Worm (Caenorhabditis elegans): Measurements from ENCODE around the gene col-76.
A peak's percentile ranks its signal among the peaks of the same experiment; 100 is the strongest.

The col-76 gene

DNA sequence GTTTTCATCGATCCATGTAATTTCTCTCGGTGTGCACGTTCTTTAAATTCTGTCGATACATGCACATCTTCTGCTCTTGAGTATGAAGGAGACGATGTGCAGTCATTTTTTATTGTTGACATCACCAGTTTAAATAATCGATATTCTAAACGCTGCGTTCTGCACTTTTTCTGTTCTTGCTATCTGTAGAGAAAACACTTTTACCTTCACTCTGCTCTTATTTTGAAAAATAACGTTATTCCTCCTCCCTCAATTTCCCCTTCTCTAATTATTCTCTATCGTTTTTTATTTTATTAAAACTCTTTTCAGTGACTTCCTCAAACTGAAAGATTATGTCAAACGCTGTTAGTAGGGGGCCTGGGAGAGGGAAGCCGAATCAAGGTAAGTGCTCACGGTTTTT, 12.8 kb downstream of the col-76 start, which contains the start of gene ifg-1:
TSS of gene ifg-1 (plus strand) at position 301 of the 400 bp plus-strand sequence.
- TF ChIP-seq ceh-28 (tag; optimal IDR thresholded peaks at IDR 0.05): no peak
- TF ChIP-seq elt-3 (tag; optimal IDR thresholded peaks at IDR 0.05): no peak
- TF ChIP-seq sea-2 (GFP tag; optimal IDR thresholded peaks at IDR 0.05): no peak
- no peak for TF ChIP-seq nhr-77 (tag; optimal IDR thresholded peaks at IDR 0.05)
- no peak for TF ChIP-seq ama-1 (optimal IDR thresholded peaks at IDR 0.05)
- TF ChIP-seq nhr-23 (tag; optimal IDR thresholded peaks at IDR 0.05): no peak
- TF ChIP-seq lin-15B (tag; optimal IDR thresholded peaks at IDR 0.05): no peak
- TF ChIP-seq fkh-10 (GFP tag; optimal IDR thresholded peaks at IDR 0.05): no peak
- no peak for TF ChIP-seq elt-2 (tag; optimal IDR thresholded peaks at IDR 0.05)
- no peak for TF ChIP-seq snpc-4 (tag; optimal IDR thresholded peaks at IDR 0.05)

DNA sequence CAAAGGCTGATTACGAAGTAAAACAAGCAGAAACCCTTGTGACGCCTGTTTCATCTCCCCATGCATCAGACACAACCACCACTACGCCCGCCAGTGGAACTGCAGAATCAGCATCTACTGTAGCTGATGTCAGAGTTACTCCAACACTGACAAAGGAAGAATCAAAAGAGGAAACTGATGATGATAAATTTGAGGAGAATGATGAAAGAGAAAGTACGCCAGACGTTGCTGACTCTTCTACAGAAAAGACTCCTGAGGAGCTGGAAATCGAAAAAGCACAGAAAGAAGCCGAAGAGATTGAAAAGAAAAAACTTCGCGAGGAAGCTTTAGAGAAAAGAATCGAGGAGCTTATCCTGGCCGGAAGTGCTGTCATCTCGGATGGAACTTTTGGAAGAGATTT, 14.1 kb downstream of the col-76 start:
- TF ChIP-seq lsy-12 (tag; optimal IDR thresholded peaks at IDR 0.05) (no peak), ama-1 (optimal IDR thresholded peaks at IDR 0.05) (no peak), fkh-2 (tag; optimal IDR thresholded peaks at IDR 0.05) (no peak), fos-1 (tag; optimal IDR thresholded peaks at IDR 0.05) (no peak), unc-62 (GFP tag; optimal IDR thresholded peaks at IDR 0.05) (no peak), nhr-11 (tag; optimal IDR thresholded peaks at IDR 0.05) (no peak), daf-12 (tag; optimal IDR thresholded peaks at IDR 0.05) (no peak), jun-1 (tag; optimal IDR thresholded peaks at IDR 0.05) (no peak)

DNA sequence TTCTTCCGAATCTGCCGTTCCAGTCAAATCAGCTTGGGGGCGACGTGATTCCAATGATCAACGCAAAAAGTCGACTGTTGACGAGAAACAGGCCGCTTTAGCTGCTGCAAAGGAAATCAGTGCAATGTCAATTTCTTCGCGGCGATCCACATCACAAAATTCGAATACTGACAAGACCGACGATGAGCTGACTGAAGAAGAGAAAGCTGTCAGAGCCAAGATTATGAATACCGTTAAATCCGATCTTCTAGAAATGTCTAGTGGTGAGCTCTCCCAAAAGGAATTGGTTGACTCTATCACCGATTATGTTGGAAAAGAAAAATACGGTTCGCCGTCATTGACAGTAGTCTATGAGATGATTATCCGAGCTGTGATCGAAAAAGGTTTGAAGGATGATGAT, 16.1 kb downstream of the col-76 start:
- TF ChIP-seq nhr-77 (tag; optimal IDR thresholded peaks at IDR 0.05): no peak
- no peak for TF ChIP-seq ceh-82 (tag; optimal IDR thresholded peaks at IDR 0.05)
- no peak for TF ChIP-seq eor-1 (tag; optimal IDR thresholded peaks at IDR 0.05)
- TF ChIP-seq nhr-67 (tag; optimal IDR thresholded peaks at IDR 0.05): no peak
- no peak for TF ChIP-seq unc-62 (GFP tag; optimal IDR thresholded peaks at IDR 0.05)
- no peak for TF ChIP-seq nhr-25 (tag; optimal IDR thresholded peaks at IDR 0.05)
- TF ChIP-seq aly-2 (tag; optimal IDR thresholded peaks at IDR 0.05): no peak

DNA sequence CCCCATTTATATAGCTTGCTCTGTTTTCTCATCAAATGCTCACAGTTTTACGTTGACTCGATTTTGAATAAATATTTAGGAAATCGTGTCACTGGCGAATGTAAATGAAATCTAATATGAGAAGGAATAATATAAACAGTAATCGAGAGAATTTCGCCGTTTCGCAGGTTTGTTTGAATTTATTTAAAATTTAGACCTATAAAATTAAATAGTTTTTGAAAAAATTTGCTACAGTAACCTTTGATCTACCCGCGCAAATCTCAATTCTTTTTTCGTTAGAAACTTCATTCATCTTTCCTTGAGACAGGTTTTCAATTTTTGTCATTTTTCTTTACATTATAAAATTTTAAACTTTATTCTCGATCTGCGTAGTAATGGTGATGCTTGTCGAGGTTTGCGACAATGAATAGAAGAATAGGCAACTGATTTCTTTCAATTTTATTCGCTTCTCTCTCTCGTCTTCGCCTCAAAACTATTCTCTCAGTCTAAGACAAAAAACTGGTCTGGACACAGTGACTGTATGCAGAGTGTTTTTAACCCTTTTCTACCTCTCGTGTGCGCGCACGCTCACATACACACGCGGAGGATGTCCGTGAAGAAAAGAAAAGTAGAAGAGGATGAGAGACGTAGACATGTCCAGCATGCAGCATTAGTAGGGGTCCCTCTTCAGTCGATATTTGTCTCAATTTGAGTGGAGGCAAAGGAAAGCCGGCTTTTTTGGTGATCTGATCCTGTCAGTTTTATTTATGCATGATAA, 18.3 kb downstream of the col-76 start, which contains the start of gene dab-1:
TSS of gene dab-1 (plus strand) at position 78 of the 757 bp plus-strand sequence.
- TF ChIP-seq snpc-4 (tag; optimal IDR thresholded peaks at IDR 0.05) (peak; percentile 8), mdl-1 (tag; optimal IDR thresholded peaks at IDR 0.05) (peak; percentile 15), nhr-43 (tag; optimal IDR thresholded peaks at IDR 0.05; ENCODE audit: poor library complexity, severe bottlenecking) (no peak), ztf-4 (tag; optimal IDR thresholded peaks at IDR 0.05) (no peak), nfya-1 (tag; optimal IDR thresholded peaks at IDR 0.05; ENCODE audit: insufficient read depth) (peak; percentile 1), pha-4 (tag; optimal IDR thresholded peaks at IDR 0.05) (peak; percentile 4), nhr-23 (tag; optimal IDR thresholded peaks at IDR 0.05) (peak; percentile 40), ama-1 (optimal IDR thresholded peaks at IDR 0.05) (peak; percentile 31), nhr-25 (tag; optimal IDR thresholded peaks at IDR 0.05) (peak; percentile 88), zag-1 (tag; optimal IDR thresholded peaks at IDR 0.05) (no peak), hmg-11 (tag; optimal IDR thresholded peaks at IDR 0.05) (peak; percentile 50), sea-2 (GFP tag; optimal IDR thresholded peaks at IDR 0.05) (no peak)

DNA sequence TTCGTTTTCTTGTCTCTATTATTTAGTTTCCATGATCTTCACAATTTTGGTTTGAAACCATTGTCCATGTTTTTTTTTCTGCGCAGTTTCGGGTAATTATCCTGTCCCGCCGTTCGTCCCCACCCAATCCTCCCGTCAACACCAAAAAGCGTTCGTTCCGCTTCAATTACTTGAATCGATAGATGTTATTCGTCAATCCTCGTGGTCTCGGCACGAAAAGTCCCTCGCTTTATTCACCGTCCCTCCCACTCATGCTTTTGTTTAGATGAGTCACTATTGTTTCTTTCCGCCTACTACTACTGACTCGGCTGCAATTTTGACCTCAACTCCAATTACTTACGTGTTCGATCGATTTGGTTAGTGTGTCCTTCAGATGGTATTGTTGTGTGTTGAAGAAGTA, 19.3 kb downstream of the col-76 start:
- TF ChIP-seq ceh-28 (tag; optimal IDR thresholded peaks at IDR 0.05) (no peak), nhr-12 (tag; optimal IDR thresholded peaks at IDR 0.05) (no peak), nhr-25 (tag; optimal IDR thresholded peaks at IDR 0.05) (peak; percentile 43), nhr-23 (tag; optimal IDR thresholded peaks at IDR 0.05) (no peak)

DNA sequence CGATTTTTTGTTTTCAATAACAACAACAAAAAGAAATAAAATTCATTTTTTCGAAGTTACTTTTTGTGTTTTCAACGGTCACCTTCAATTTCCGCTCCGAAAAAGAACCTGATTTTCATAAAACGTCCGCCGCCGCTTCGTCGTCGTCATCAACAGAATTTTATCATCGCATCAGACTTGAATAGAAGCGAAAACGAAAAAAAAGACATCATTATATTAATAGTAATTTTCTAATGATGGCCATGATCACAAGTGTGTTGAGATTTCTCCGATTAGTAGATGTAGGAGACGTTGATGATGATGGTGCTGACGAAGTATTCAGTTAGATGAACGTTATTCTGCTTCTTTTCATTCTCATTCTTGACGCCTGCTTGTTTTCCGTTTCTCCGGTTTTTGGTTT, 19.8 kb downstream of the col-76 start:
- TF ChIP-seq pqm-1 (tag; optimal IDR thresholded peaks at IDR 0.05) (no peak), nhr-77 (tag; optimal IDR thresholded peaks at IDR 0.05) (no peak), nhr-67 (tag; optimal IDR thresholded peaks at IDR 0.05) (no peak), fos-1 (tag; optimal IDR thresholded peaks at IDR 0.05) (no peak)

Data from whole organism, L3 larva.